Worm (Caenorhabditis elegans) whole organism, L4/young adult: ENCODE measurements around the gene clec-142.

Experiments used
- W03F9.2 ChIP-seq: fragments of 150-350 bp; optimal IDR thresholded peaks from 2 replicates; lab custom pipeline; 2014; ENCODE audit warnings: missing biosample characterization, missing genetic modification characterization
- dao-5 ChIP-seq: sonication (generic microtip); optimal IDR thresholded peaks from 2 replicates; lab custom pipeline; 2016; ENCODE audit warnings: missing genotype, missing genetic modification characterization, moderate library complexity, missing compliant biosample characterization
- him-1 ChIP-seq: sonication (generic microtip); optimal IDR thresholded peaks from 2 replicates; lab custom pipeline; 2016; ENCODE audit warnings: missing genotype, missing genetic modification reagents, missing genetic modification characterization, missing compliant biosample characterization

clec-142 gene

ce11 chrII:8325002-8325539 is 46.6 kb downstream of the clec-142 start, which contains the start of the genes ran-3 and C26D10.3:
TSS of gene ran-3 (minus strand) at chrII:8325052.
TSS of gene C26D10.3 (plus strand) at chrII:8325386.
- TF ChIP-seq him-1 (tag; lab: Kevin White, UChicago), result no peak
- TF ChIP-seq W03F9.2 (tag; lab: Kevin White, UChicago), result peak; percentile 40
- no peak for TF ChIP-seq dao-5 (tag; lab: Kevin White, UChicago)

ce11 chrII:8326228-8326960 is 47.9 kb downstream of the clec-142 start:
- TF ChIP-seq him-1 (tag; lab: Kevin White, UChicago), result no peak
- no peak for TF ChIP-seq dao-5 (tag; lab: Kevin White, UChicago)
- no peak for TF ChIP-seq W03F9.2 (tag; lab: Kevin White, UChicago)

- TF ChIP-seq dao-5 (tag; lab: Kevin White, UChicago), result no peak
- TF ChIP-seq W03F9.2 (tag; lab: Kevin White, UChicago), result no peak
- no peak for TF ChIP-seq him-1 (tag; lab: Kevin White, UChicago)
These were observed 49.0 kb downstream of the clec-142 start for ce11 chrII:8327450-8327849.

ce11 chrII:8328820-8329339 is 50.4 kb downstream of the clec-142 start, which contains the start of gene hel-1:
TSS of gene hel-1 (minus strand) at chrII:8328870.
- TF ChIP-seq dao-5 (tag; lab: Kevin White, UChicago), result no peak
- no peak for TF ChIP-seq him-1 (tag; lab: Kevin White, UChicago)
- TF ChIP-seq W03F9.2 (tag; lab: Kevin White, UChicago), result peak; percentile 28

- TF ChIP-seq W03F9.2 (tag; lab: Kevin White, UChicago), result no peak
- no peak for TF ChIP-seq dao-5 (tag; lab: Kevin White, UChicago)
- no peak for TF ChIP-seq him-1 (tag; lab: Kevin White, UChicago)
These were observed 51.0 kb downstream of the clec-142 start, which contains the start of gene C26D10.4 for ce11 chrII:8329462-8329861. TSS of gene C26D10.4 (plus strand) at chrII:8329762.
